Fruit fly (Drosophila melanogaster) whole organism, pupa: Measurements from ENCODE around the gene ca.

Source experiments
- CG10348 ChIP-seq: fragments of 200-800 bp; sonication (Bioruptor generic); IDR thresholded peaks from 2 replicates; pipeline ENCODE4 v1.3.6; 2022; ENCODE audit warnings: missing biosample characterization, missing genetic modification characterization
- CG12605 ChIP-seq: fragments of 200-800 bp; sonication (Bioruptor generic); IDR thresholded peaks from 2 replicates; pipeline ENCODE4 v1.3.6; 2022; ENCODE audit warnings: missing biosample characterization, missing genetic modification characterization
- CG13204 ChIP-seq: fragments of 200-800 bp; sonication (Bioruptor generic); optimal IDR thresholded peaks from 2 replicates; lab custom pipeline; 2018; ENCODE audit warnings: missing biosample characterization, mild to moderate bottlenecking, missing genetic modification characterization, moderate library complexity
- CG14655 ChIP-seq: fragments of 200-800 bp; sonication (Bioruptor generic); optimal IDR thresholded peaks from 3 replicates; lab custom pipeline; 2017; ENCODE audit warnings: mild to moderate bottlenecking, missing biosample characterization, missing genetic modification reagents, missing genetic modification characterization
- CG15710 ChIP-seq: fragments of 200-800 bp; sonication (Bioruptor generic); optimal IDR thresholded peaks from 2 replicates; lab custom pipeline; 2018; ENCODE audit warnings: missing biosample characterization, mild to moderate bottlenecking, missing genetic modification characterization, moderate library complexity
- CG17806 ChIP-seq: fragments of 200-800 bp; sonication (Bioruptor generic); optimal IDR thresholded peaks from 2 replicates; lab custom pipeline; 2018; ENCODE audit warnings: missing biosample characterization, mild to moderate bottlenecking, missing genetic modification characterization, moderate library complexity
- CG32121 ChIP-seq: fragments of 200-800 bp; sonication (Bioruptor generic); IDR thresholded peaks from 2 replicates; pipeline ENCODE4 v1.3.6; 2022; ENCODE audit warnings: missing biosample characterization, missing genetic modification characterization
- CG34367 ChIP-seq: fragments of 200-800 bp; sonication (Bioruptor generic); optimal IDR thresholded peaks from 2 replicates; lab custom pipeline; 2018; ENCODE audit warnings: missing biosample characterization, mild to moderate bottlenecking, missing genetic modification characterization
- CG4496 ChIP-seq: fragments of 200-800 bp; sonication (Bioruptor generic); IDR thresholded peaks from 3 replicates; pipeline ENCODE4 v1.3.6; 2022; ENCODE audit warnings: missing biosample characterization, missing genetic modification characterization
- CG8159 ChIP-seq: fragments of 200-800 bp; sonication (Bioruptor generic); optimal IDR thresholded peaks from 3 replicates; lab custom pipeline; 2018; ENCODE audit warnings: missing biosample characterization, mild to moderate bottlenecking, missing genetic modification characterization, moderate library complexity
- CG8301 ChIP-seq: fragments of 200-800 bp; sonication (Bioruptor generic); optimal IDR thresholded peaks from 2 replicates; lab custom pipeline; 2018; ENCODE audit warnings: missing biosample characterization, mild to moderate bottlenecking, missing genetic modification characterization
- CG9948 ChIP-seq: fragments of 200-800 bp; sonication (Bioruptor generic); optimal IDR thresholded peaks from 2 replicates; lab custom pipeline; 2018; ENCODE audit warnings: missing biosample characterization, mild to moderate bottlenecking, missing genetic modification characterization, moderate library complexity
- D1 ChIP-seq: fragments of 200-800 bp; sonication (Bioruptor generic); optimal IDR thresholded peaks from 2 replicates; lab custom pipeline; 2018; ENCODE audit warnings: missing biosample characterization, mild to moderate bottlenecking, missing genetic modification characterization, moderate library complexity
- EcR ChIP-seq: fragments of 200-800 bp; sonication (Bioruptor generic); optimal IDR thresholded peaks from 3 replicates; lab custom pipeline; 2019; ENCODE audit warnings: missing biosample characterization, missing genetic modification characterization, mild to moderate bottlenecking, moderate library complexity, missing genetic modification reagents
- Ets98B ChIP-seq: fragments of 200-800 bp; sonication (Bioruptor generic); IDR thresholded peaks from 2 replicates; pipeline ENCODE4 v1.3.6; 2022; ENCODE audit warnings: missing biosample characterization, missing genetic modification characterization
- Pif1A ChIP-seq: fragments of 200-800 bp; sonication (Bioruptor generic); optimal IDR thresholded peaks from 3 replicates; lab custom pipeline; 2016; ENCODE audit warnings: missing biosample characterization, missing genetic modification characterization
- Pif1B ChIP-seq: fragments of 200-800 bp; sonication (Bioruptor generic); optimal IDR thresholded peaks from 3 replicates; lab custom pipeline; 2016; ENCODE audit warnings: missing biosample characterization, missing genetic modification characterization
- Snoo ChIP-seq: fragments of 200-800 bp; sonication (Bioruptor generic); optimal IDR thresholded peaks from 3 replicates; lab custom pipeline; 2017; ENCODE audit warnings: missing biosample characterization, mild to moderate bottlenecking, missing genetic modification characterization, inconsistent platforms
- fd96Ca ChIP-seq: fragments of 200-800 bp; sonication (Bioruptor generic); IDR thresholded peaks from 3 replicates; pipeline ENCODE4 v1.3.6; 2022; ENCODE audit warnings: missing biosample characterization, missing genetic modification characterization
- gl ChIP-seq: fragments of 200-800 bp; sonication (Bioruptor generic); optimal IDR thresholded peaks from 2 replicates; lab custom pipeline; 2018; ENCODE audit warnings: missing biosample characterization, mild to moderate bottlenecking, missing genetic modification characterization
- rn ChIP-seq: fragments of 200-800 bp; sonication (Bioruptor generic); IDR thresholded peaks from 2 replicates; pipeline ENCODE4 v1.3.6; 2022; ENCODE audit warnings: missing biosample characterization, missing genetic modification characterization

ca gene

DNA sequence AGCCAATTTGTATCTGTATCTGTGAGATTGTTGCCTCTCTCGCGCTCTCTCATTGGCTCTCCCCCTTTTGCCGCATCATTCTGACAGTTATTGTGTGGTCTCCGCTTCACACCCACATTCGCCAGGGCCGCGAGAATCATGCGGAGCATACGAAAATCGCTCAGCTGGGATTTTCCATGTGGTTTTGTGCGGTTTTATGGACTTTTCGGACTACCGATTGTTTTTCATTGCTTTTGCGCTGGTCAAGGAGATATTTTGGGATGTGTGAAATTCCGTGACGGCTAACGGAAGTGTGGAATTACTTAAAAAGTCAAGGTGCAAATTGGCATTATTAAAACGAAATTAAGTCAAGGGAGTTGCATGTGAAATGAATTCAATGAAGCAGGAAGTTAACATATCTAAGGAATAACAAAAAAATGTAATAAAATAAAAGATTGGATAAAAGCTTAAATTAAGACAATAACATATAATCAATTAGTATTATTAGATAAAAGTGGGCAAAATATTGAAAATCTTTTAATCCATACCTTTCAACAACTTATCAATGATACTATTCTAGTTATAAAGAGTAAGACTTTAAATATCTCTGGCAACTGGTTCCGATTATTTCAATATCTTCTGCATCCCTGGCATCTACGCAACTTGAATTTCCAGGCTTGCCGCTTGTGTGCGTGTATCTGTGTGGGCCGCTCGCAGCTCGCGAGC, 34.4 kb upstream of the ca start:
- 0 out of 2 replicates have a peak, but pooled peaks have one; percentile 37 for TF ChIP-seq Ets98B (GFP tag; lab: Robert Waterston, UW)
- TF ChIP-seq CG13204 (GFP tag; lab: Kevin White, UChicago): no peak
- TF ChIP-seq CG14655 (GFP tag; lab: Kevin White, UChicago): peak; percentile 73
- TF ChIP-seq CG9948 (tag; lab: Kevin White, UChicago): peak; percentile 32
- peak; percentile 67 for TF ChIP-seq CG8159 (tag; lab: Kevin White, UChicago)
- peak; percentile 13 for TF ChIP-seq CG15710 (tag; lab: Kevin White, UChicago)
- no peak for TF ChIP-seq D1 (tag; lab: Kevin White, UChicago)
- TF ChIP-seq Snoo (tag; lab: Kevin White, UChicago): peak; percentile 23
- TF ChIP-seq CG4496 (GFP tag; lab: Robert Waterston, UW): peak; percentile 35; the same call in 1 of the 3 replicates
- peak; percentile 32 for TF ChIP-seq CG8301
- TF ChIP-seq Pif1A (GFP tag; lab: Kevin White, UChicago): no peak

DNA sequence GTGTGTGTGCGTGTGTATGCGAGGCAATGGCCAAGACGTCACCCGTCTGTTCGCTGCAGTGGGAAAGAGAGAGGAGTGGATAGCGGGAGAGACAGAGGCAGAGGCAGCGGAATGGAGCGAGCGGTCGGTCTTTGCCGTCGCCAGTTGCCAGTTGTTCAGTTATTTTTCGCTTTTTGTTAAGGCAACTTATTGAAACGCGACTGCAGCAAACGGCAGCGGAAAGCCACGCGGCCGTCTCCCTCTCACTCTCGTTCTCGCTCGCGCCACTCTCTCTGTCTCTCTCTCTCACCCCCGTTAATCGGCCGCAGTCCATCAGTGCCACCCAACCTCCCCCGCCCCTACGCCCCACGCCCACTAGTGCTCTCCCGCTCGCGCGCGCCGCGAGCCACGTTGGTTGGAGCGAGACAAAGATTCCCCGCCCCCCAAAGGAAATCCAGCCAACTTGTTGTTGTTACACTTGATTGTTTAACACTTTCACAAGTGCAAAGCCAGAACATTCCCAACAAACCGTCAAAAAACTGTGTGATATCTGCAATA, 33.7 kb upstream of the ca start:
- peak; percentile 78 for TF ChIP-seq CG32121 (GFP tag; lab: Robert Waterston, UW)
- peak; percentile 99 for TF ChIP-seq CG13204 (GFP tag; lab: Kevin White, UChicago)
- TF ChIP-seq rn (GFP tag; lab: Robert Waterston, UW): peak; percentile 33; the same call in 1 of the 2 replicates
- TF ChIP-seq CG8301: no peak
- no peak for TF ChIP-seq Snoo (tag; lab: Kevin White, UChicago)
- peak; percentile 19 for TF ChIP-seq CG15710 (tag; lab: Kevin White, UChicago)
- peak; percentile 51; the same call in 2 of the 3 replicates for TF ChIP-seq fd96Ca (GFP tag; lab: Robert Waterston, UW)
- no peak for TF ChIP-seq Pif1B (GFP tag; lab: Kevin White, UChicago)
- TF ChIP-seq CG10348 (GFP tag; lab: Robert Waterston, UW): peak; percentile 54
- TF ChIP-seq CG12605 (GFP tag; lab: Robert Waterston, UW): peak; percentile 68
- TF ChIP-seq EcR: peak; percentile 84
- TF ChIP-seq Ets98B (GFP tag; lab: Robert Waterston, UW): peak; percentile 70
- TF ChIP-seq gl (tag; lab: Kevin White, UChicago): peak; percentile 41

DNA sequence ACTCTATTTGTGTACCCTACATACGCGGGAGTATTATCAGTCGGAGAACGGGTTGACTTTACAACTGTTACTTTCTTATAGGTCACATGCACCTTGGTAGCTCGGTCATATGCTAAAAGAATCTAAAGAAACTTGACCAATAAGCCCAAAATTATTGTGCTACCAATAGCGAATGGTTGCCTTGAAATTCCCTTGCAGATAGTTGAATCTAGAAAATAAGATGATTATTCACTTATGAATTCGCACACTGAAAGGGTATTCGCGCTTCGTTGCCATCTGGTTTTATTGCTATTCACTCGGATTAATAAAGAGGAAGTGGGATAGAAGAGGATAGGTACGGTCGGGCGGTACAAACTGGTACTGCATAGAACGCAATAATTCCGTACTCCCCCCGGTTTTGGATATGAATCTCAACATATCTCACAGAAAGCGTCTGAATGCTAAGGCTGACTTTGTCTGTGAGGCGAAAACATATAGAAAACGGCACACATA, 32.7 kb upstream of the ca start:
- TF ChIP-seq Pif1A (GFP tag; lab: Kevin White, UChicago) (peak; percentile 82), rn (GFP tag; lab: Robert Waterston, UW) (peak; percentile 67; the same call in 1 of the 2 replicates), CG9948 (tag; lab: Kevin White, UChicago) (peak; percentile 74), CG10348 (GFP tag; lab: Robert Waterston, UW) (peak; percentile 42), CG4496 (GFP tag; lab: Robert Waterston, UW) (peak; percentile 78; the same call in 2 of the 3 replicates), fd96Ca (GFP tag; lab: Robert Waterston, UW) (peak; percentile 86), CG14655 (GFP tag; lab: Kevin White, UChicago) (peak; percentile 84), CG15710 (tag; lab: Kevin White, UChicago) (peak; percentile 86), CG12605 (GFP tag; lab: Robert Waterston, UW) (no peak), CG13204 (GFP tag; lab: Kevin White, UChicago) (peak; percentile 53), Pif1B (GFP tag; lab: Kevin White, UChicago) (peak; percentile 70), gl (tag; lab: Kevin White, UChicago) (peak; percentile 50), CG17806 (tag; lab: Kevin White, UChicago) (peak; percentile 68), D1 (tag; lab: Kevin White, UChicago) (no peak), EcR (no peak), CG8301 (peak; percentile 80), CG8159 (tag; lab: Kevin White, UChicago) (peak; percentile 83), CG32121 (GFP tag; lab: Robert Waterston, UW) (peak; percentile 78), CG34367 (tag; lab: Kevin White, UChicago) (peak; percentile 78), Snoo (tag; lab: Kevin White, UChicago) (peak; percentile 4), Ets98B (GFP tag; lab: Robert Waterston, UW) (peak; percentile 43; the same call in 1 of the 2 replicates)
- TF ChIP-seq, all 21 proteins: peak for 18

DNA sequence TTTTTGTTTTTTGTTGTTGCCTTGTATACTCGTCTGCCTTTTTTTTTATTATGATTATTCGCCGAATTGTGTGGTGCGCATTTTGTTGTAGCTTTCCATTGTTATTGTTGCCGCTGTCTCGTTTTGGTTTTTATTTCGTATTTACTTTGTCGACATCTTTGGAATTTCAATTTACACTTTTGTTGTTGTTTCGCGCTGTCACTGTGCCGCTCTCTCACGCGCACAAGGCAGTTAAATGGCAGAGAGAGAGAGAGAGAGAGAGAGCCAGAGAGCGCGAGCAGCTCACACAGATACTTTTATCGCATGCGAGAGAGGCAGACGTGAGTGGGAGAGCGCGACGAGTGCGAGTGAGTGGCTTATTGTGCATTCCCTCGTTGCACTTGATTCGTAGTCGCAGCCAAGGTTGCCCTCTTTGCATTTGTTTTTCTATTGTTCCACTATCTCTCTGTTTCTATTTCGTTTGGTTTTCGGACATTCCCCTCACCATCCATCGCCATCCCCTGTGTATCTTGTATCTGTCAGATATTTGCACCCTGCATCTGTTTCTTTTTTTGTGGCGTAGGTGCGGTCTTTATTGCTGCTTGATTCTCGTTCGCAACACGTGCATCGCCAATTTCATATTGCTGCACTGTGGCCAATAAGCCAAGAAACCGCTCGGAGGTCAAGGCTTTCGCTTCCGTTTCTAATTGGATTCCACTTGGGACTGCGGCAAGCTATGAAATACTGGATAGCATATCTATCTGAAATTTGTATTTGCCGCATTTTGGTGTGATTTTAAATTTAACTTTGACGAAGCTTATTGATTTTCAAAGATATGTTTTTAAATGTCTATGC, 32.0 kb upstream of the ca start:
- TF ChIP-seq CG15710 (tag; lab: Kevin White, UChicago) (no peak), CG4496 (GFP tag; lab: Robert Waterston, UW) (no peak), EcR (peak; percentile 41), CG13204 (GFP tag; lab: Kevin White, UChicago) (peak; percentile 50), CG34367 (tag; lab: Kevin White, UChicago) (no peak), CG9948 (tag; lab: Kevin White, UChicago) (no peak), CG14655 (GFP tag; lab: Kevin White, UChicago) (no peak), CG8301 (no peak), gl (tag; lab: Kevin White, UChicago) (peak; percentile 9), Pif1A (GFP tag; lab: Kevin White, UChicago) (no peak), D1 (tag; lab: Kevin White, UChicago) (no peak), Snoo (tag; lab: Kevin White, UChicago) (no peak), rn (GFP tag; lab: Robert Waterston, UW) (no peak), fd96Ca (GFP tag; lab: Robert Waterston, UW) (peak; percentile 47; the same call in 2 of the 3 replicates), CG8159 (tag; lab: Kevin White, UChicago) (no peak), Ets98B (GFP tag; lab: Robert Waterston, UW) (peak; percentile 56; the same call in 1 of the 2 replicates), CG32121 (GFP tag; lab: Robert Waterston, UW) (peak; percentile 26; the same call in 1 of the 2 replicates), CG12605 (GFP tag; lab: Robert Waterston, UW) (no peak; the same call in 1 of the 2 replicates)
